Fruit fly (Drosophila melanogaster): Measurements from ENCODE around the gene CG32590.

Gene CG32590

DNA sequence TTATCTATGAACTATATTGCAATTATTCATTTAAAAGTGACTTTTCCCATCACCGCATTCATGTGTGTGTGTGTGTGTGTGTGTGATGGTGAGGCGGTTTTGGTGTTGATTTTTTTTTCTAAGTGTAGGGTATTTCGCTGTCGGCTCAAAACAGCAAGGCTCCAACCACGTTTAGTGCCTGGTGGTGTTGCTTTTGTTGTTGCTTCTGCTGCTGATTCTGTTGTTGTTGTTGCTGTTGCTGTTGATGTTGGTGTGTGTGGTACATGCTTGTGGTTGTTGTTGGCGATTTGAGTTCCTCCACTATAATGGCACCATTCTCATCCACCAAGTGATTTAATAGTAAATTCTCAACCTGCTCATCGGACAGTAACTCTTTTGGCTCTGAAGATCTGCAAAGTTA, 11.3 kb downstream of the CG32590 start:
- TF ChIP-seq pan (optimal IDR thresholded peaks at IDR 0.05) (no peak), EcR (GFP tag; optimal IDR thresholded peaks at IDR 0.05) (no peak), usp (GFP tag; optimal IDR thresholded peaks at IDR 0.05) (no peak), psq (optimal IDR thresholded peaks at IDR 0.05) (no peak), Dll (optimal IDR thresholded peaks at IDR 0.05) (no peak), CG8478 (optimal IDR thresholded peaks at IDR 0.05) (no peak)

DNA sequence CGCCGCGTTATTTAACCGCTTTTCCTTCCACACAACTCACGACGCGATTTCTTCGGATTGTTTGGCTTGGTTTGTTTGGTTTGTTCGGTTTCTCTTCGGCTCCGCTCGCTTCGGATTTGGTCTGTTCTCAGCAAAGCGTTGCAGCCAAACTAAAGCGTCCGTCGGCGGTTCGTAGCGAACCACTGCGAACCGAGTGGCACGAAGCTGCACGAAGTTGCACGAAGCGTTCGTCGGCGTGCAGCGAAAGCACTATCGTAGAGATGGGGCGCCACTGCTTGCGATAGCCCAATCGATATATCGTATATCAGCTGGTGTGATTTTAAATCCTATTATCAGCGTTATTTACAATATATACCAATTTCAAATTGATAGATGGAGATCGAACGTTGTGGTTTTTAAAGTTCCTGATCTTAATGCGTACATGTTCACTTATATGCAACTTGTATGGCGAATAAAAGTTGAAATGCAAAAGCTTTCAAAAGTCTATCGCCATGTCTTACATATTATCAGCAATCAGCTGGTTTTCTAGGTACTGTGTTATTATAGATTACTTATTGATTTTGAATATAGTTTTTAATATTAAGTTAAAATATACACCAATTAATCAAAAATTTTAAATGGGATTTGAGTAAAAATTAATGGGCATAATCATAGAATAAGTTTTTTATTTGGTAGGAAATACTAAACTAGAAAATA, 12.8 kb downstream of the CG32590 start, which contains the start of gene rut:
rut (minus strand) TSS at position 152 of the 696 bp plus-strand sequence.
- no peak for TF ChIP-seq CG8478 (optimal IDR thresholded peaks at IDR 0.05)
- no peak for TF ChIP-seq pan (optimal IDR thresholded peaks at IDR 0.05)
- no peak for TF ChIP-seq usp (GFP tag; optimal IDR thresholded peaks at IDR 0.05)
- no peak for TF ChIP-seq psq (optimal IDR thresholded peaks at IDR 0.05)
- TF ChIP-seq Dll (optimal IDR thresholded peaks at IDR 0.05): no peak
- no peak for TF ChIP-seq EcR (GFP tag; optimal IDR thresholded peaks at IDR 0.05)

DNA sequence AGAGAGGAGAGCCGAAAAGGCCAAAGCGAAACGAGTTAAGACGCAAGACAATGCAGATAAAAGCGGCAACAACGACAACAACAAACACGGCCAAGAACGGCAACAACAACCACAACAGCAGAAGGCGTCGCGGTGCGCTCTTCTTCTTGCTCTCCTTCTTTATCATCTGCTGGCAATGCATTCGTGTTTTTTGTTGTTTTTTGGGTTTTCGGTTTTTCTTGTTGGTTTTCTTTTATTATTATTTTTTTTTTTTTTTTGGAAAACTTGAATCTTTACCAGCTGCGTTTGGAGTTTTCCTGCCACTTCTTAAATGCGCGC, 13.5 kb downstream of the CG32590 start:
- TF ChIP-seq usp (GFP tag; optimal IDR thresholded peaks at IDR 0.05): no peak
- no peak for TF ChIP-seq pan (optimal IDR thresholded peaks at IDR 0.05)
- TF ChIP-seq Dll (optimal IDR thresholded peaks at IDR 0.05): no peak
- TF ChIP-seq psq (optimal IDR thresholded peaks at IDR 0.05): no peak
- no peak for TF ChIP-seq CG8478 (optimal IDR thresholded peaks at IDR 0.05)
- no peak for TF ChIP-seq EcR (GFP tag; optimal IDR thresholded peaks at IDR 0.05)

DNA sequence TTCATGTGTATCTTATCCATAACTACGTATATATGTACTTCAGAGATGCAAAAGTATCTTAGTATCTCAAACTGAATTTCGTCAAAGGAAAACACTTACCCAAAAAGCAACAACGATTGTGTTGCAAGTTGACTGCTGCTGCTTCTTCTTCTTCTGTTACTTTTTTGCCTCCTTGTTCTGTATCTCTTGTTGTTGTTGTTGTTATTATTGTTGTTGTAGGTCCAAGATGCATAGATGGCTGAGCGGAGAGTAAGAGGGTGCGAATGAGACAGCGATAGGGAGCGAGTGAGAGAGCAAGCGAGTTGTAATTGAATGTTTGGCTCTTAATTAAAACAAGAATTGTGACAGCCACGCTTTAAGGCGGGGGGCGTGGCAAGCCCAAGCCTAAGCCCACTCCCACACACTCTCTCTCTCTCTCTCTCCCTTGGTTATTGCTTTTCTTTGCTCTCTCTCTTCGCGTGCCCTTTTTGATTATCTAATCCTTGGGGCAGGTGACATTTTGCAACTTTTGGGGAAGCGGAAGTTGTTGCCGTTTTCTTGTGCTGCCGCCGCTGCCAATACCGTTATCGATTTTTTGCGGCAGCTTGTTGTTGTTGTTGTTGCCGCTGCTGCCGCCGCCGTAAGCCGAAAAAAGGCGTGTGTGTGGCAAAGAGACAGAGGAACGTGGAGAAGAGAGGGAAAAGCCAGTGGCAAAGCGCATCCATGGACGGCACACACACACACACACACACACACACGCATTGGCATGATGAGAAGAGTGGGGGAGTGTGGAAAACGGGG, 14.0 kb downstream of the CG32590 start:
- TF ChIP-seq Dll (optimal IDR thresholded peaks at IDR 0.05): no peak
- no peak for TF ChIP-seq usp (GFP tag; optimal IDR thresholded peaks at IDR 0.05)
- no peak for TF ChIP-seq psq (optimal IDR thresholded peaks at IDR 0.05)
- TF ChIP-seq pan (optimal IDR thresholded peaks at IDR 0.05): no peak
- no peak for TF ChIP-seq EcR (GFP tag; optimal IDR thresholded peaks at IDR 0.05)
- no peak for TF ChIP-seq CG8478 (optimal IDR thresholded peaks at IDR 0.05)

DNA sequence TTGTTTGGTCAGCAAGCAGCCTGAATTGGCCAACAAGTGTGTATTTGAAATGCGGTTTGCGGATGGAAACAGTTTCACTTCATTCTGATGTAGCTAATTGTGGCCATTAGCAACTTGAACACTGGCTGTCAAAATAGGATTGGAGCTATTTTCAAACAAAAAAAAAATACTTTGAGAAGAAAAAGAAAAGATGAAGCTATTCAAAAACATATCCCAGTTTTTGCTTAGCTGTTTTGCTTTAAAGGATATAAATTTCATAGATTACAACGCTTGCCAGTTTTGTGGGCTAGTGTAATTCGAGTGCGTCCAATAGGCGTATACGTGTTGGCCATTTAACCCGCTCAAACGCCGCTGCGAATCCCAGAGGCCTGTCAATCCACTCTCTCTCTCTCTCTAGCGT, 26.7 kb downstream of the CG32590 start:
- no peak for TF ChIP-seq EcR (GFP tag; optimal IDR thresholded peaks at IDR 0.05)

DNA sequence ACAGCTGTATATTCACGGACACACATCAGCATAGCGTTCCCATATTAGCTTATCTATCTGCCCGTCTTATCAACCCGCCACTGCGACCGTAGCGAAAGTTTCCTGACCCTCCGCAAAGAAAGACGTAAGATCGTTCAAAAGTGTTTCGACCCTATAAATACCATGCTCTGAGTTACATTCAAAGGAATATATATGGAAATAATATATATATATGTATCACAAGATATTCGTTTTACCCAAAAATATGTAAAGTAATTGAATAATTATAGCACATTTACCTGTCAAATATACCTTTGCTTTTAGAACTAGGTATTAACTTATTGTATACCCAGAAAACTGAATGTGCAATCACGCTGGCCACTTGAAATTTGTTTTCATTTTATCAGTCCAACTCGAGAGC, 28.5 kb downstream of the CG32590 start:
- TF ChIP-seq EcR (GFP tag; optimal IDR thresholded peaks at IDR 0.05) (no peak), Dll (optimal IDR thresholded peaks at IDR 0.05) (no peak), usp (GFP tag; optimal IDR thresholded peaks at IDR 0.05) (no peak), CG8478 (optimal IDR thresholded peaks at IDR 0.05) (no peak), psq (optimal IDR thresholded peaks at IDR 0.05) (no peak), pan (optimal IDR thresholded peaks at IDR 0.05) (no peak)

DNA sequence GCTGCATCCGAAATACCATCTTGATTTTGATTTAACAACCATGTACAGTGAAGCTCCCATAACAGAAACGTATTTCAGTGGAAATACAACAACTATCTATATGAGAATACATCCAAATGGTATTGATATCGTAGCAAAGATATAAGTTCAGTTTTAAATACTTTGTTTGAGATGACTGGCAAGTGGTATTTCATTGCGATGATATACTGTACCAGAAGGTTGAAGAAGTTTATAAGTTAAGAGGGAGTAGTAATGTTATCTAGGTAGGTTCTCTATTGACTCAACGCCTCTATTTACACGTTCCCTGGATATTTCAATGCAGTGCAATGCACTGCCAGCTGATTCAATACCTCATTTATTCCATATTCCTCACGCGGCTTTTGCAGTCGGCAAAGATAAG, 33.3 kb downstream of the CG32590 start:
- TF ChIP-seq psq (optimal IDR thresholded peaks at IDR 0.05): no peak
- no peak for TF ChIP-seq pan (optimal IDR thresholded peaks at IDR 0.05)

DNA sequence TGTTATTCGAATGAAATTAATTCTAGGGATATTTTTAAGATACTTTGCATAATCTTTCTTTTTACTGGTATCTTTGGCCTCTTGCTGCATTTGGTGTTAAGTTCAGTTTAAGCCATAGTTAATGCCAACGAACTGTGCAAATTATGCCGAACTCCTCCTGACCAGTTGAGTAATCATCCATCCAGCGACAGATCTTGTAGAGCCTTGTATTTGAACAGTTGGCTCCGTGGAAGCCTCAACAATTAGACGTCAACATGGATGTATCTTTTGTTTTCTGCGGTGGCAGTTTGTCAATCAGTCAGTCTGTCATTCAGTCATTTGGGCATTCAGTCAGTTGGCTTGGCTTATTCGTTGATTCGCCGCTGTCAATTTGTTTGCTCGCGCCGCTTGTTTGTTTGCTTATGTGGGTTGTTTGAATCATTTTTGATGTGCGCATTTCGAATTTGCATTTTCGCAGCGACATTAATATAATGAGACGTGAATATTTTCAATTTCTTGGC, 36.2 kb downstream of the CG32590 start:
- no peak for TF ChIP-seq psq (optimal IDR thresholded peaks at IDR 0.05)
- TF ChIP-seq pan (optimal IDR thresholded peaks at IDR 0.05): no peak
- TF ChIP-seq Dll (optimal IDR thresholded peaks at IDR 0.05): no peak
- TF ChIP-seq EcR (GFP tag; optimal IDR thresholded peaks at IDR 0.05): no peak
- no peak for TF ChIP-seq CG8478 (optimal IDR thresholded peaks at IDR 0.05)
- TF ChIP-seq usp (GFP tag; optimal IDR thresholded peaks at IDR 0.05): no peak

Data from whole organism.